Fruit fly (Drosophila melanogaster): ENCODE results near the gene Jhbp5.

dm6 chr3R:16078247-16078646 is 32.3 kb upstream of the Jhbp5 start:
- TF ChIP-seq usp (GFP tag; optimal IDR thresholded peaks at IDR 0.05) (no peak), psq (optimal IDR thresholded peaks at IDR 0.05) (no peak), pan (optimal IDR thresholded peaks at IDR 0.05) (no peak), CG8478 (optimal IDR thresholded peaks at IDR 0.05) (no peak), EcR (GFP tag; optimal IDR thresholded peaks at IDR 0.05) (no peak)

Data from whole organism.